Fruit fly (Drosophila melanogaster) whole organism, embryonic: ENCODE results near the gene CG13012.
A peak's percentile ranks its signal among the peaks of the same experiment; 100 is the strongest.

Experiments
- Bgb ChIP-seq: fragments of 200-800 bp; sonication (Bioruptor generic); IDR thresholded peaks from 2 replicates; pipeline ENCODE4 v1.3.6; 2022; ENCODE audit warnings: missing biosample characterization, missing genetic modification characterization; ENCODE audit not compliant: partially characterized antibody
- BtbVII ChIP-seq: fragments of 200-800 bp; sonication (Bioruptor generic); optimal IDR thresholded peaks from 3 replicates; lab custom pipeline; 2017; ENCODE audit warnings: missing biosample characterization, mild to moderate bottlenecking, missing genetic modification characterization
- Bteb2 ChIP-seq: fragments of 200-800 bp; sonication (Bioruptor generic); optimal IDR thresholded peaks from 2 replicates; lab custom pipeline; 2016; ENCODE audit warnings: missing biosample characterization, missing genetic modification characterization
- CG10366 ChIP-seq: fragments of 200-800 bp; sonication (Bioruptor generic); IDR thresholded peaks from 2 replicates; pipeline ENCODE4 v1.3.6; 2022; ENCODE audit warnings: missing biosample characterization, missing genetic modification characterization
- CG17829 ChIP-seq: fragments of 200-800 bp; optimal IDR thresholded peaks from 2 replicates; lab custom pipeline; 2019; ENCODE audit warnings: missing biosample characterization, mild to moderate bottlenecking, missing genetic modification characterization, moderate library complexity
- CG31441 ChIP-seq: fragments of 200-800 bp; sonication (Bioruptor generic); IDR thresholded peaks from 2 replicates; pipeline ENCODE4 v1.3.6; 2022; ENCODE audit warnings: missing biosample characterization, missing genetic modification characterization
- CG4730 ChIP-seq: fragments of 200-800 bp; sonication (Bioruptor generic); IDR thresholded peaks from 2 replicates; pipeline ENCODE4 v1.3.6; 2022; ENCODE audit warnings: missing biosample characterization, missing genetic modification characterization
- Doc3 ChIP-seq: fragments of 200-800 bp; sonication (Bioruptor generic); IDR thresholded peaks from 3 replicates; pipeline ENCODE4 v1.3.6; 2022; ENCODE audit warnings: missing biosample characterization, missing genetic modification characterization; ENCODE audit not compliant: partially characterized antibody
- YL-1 ChIP-seq: fragments of 200-800 bp; sonication (Bioruptor generic); optimal IDR thresholded peaks from 3 replicates; lab custom pipeline; 2017; ENCODE audit warnings: missing biosample characterization, mild to moderate bottlenecking, missing genetic modification characterization
- crol ChIP-seq: fragments of 200-800 bp; sonication (Bioruptor generic); IDR thresholded peaks from 2 replicates; pipeline ENCODE4 v1.3.6; 2022; ENCODE audit warnings: missing biosample characterization, missing genetic modification characterization
- esg ChIP-seq: fragments of 200-800 bp; sonication (Bioruptor generic); conservative IDR thresholded peaks from 2 replicates; pipeline ENCODE4 v1.3.6; 2022; ENCODE audit warnings: missing biosample characterization, missing genetic modification characterization
- gce ChIP-seq: fragments of 200-800 bp; sonication (Bioruptor generic); IDR thresholded peaks from 3 replicates; pipeline ENCODE4 v1.3.6; 2022; ENCODE audit warnings: missing biosample characterization, missing genetic modification characterization
- lmd ChIP-seq: fragments of 200-800 bp; sonication (Bioruptor generic); IDR thresholded peaks from 2 replicates; pipeline ENCODE4 v1.3.6; 2022; ENCODE audit warnings: missing biosample characterization, missing genetic modification characterization
- twi ChIP-seq: fragments of 200-800 bp; optimal IDR thresholded peaks from 2 replicates; lab custom pipeline; 2019; ENCODE audit warnings: missing biosample characterization, mild to moderate bottlenecking, missing genetic modification characterization, moderate library complexity

dm6 chrX:16670691-16671481 is 5.7 kb downstream of the CG13012 start:
- TF ChIP-seq lmd (GFP tag; lab: Robert Waterston, UW) (peak; percentile 49; the same call in 1 of the 2 replicates), Doc3 (GFP tag; lab: Robert Waterston, UW) (no peak), crol (no peak), BtbVII (no peak), YL-1 (no peak), CG10366 (GFP tag; lab: Robert Waterston, UW) (no peak), twi (tag; lab: Kevin White, UChicago) (no peak), CG17829 (tag; lab: Kevin White, UChicago) (no peak), Bteb2 (GFP tag; lab: Kevin White, UChicago) (no peak), gce (no peak), CG31441 (GFP tag; lab: Robert Waterston, UW) (peak; percentile 18; the same call in 1 of the 2 replicates), CG4730 (no peak), Bgb (GFP tag; lab: Robert Waterston, UW) (no peak), esg (GFP tag; lab: Robert Waterston, UW) (no peak)
